Worm (Caenorhabditis elegans): ENCODE data around the gene unc-69.
A peak's percentile ranks its signal among the peaks of the same experiment; 100 is the strongest.

Gene unc-69

DNA sequence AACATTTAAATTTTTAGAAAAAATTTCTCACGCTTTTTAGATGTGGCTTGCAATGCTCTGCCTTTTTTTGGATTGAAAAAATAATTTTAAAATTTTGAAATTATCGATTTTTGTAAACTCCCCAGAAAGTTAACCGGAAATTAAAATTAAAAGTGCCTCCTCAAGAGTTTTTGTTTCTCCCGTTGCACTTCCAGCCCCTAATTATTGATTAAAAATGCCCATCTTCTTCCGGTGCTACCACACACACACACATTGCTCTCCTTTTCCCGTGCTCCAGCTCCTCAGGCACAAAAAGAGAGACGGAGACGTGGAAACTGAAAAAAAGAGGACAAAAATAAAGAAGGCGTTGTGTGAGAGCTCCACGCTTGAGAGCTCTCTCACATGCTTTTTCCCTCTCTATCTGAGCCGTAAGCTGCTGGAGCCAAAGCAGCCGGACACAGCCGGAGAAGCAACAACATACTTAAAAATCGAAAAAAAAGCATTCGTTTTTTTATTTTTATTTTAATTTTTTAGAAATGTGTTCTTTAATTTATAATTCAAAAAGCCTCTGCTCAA is 48.7 kb downstream of the unc-69 start (continued):
- no peak for TF ChIP-seq fkh-10 (GFP tag; optimal IDR thresholded peaks at IDR 0.05)
- no peak for TF ChIP-seq egl-27 (tag; optimal IDR thresholded peaks at IDR 0.05)
- TF ChIP-seq xbp-1 (tag; optimal IDR thresholded peaks at IDR 0.05): no peak
- peak; percentile 27 for TF ChIP-seq egl-13 (tag; optimal IDR thresholded peaks at IDR 0.05)
- TF ChIP-seq F16B12.6 (tag; optimal IDR thresholded peaks at IDR 0.05): no peak
- TF ChIP-seq lsy-2 (tag; optimal IDR thresholded peaks at IDR 0.05): peak in 1 of 2 experiments; percentile 26
- TF ChIP-seq elt-2 (tag; optimal IDR thresholded peaks at IDR 0.05): no peak
- no peak for TF ChIP-seq pag-3 (tag; optimal IDR thresholded peaks at IDR 0.05; ENCODE audit: borderline replicate concordance, insufficient read depth)
- TF ChIP-seq elt-3 (tag; optimal IDR thresholded peaks at IDR 0.05): no peak
- TF ChIP-seq nhr-20 (tag; optimal IDR thresholded peaks at IDR 0.05): no peak
- TF ChIP-seq C04F5.9 (tag; optimal IDR thresholded peaks at IDR 0.05): no peak
- no peak for TF ChIP-seq lin-13 (GFP tag; optimal IDR thresholded peaks at IDR 0.05)
- TF ChIP-seq irx-1 (tag; optimal IDR thresholded peaks at IDR 0.05): no peak
- TF ChIP-seq vab-15 (tag; optimal IDR thresholded peaks at IDR 0.05): no peak
- TF ChIP-seq nhr-19 (GFP tag; conservative IDR thresholded peaks at IDR 0.05): no peak
- TF ChIP-seq sox-4 (tag; optimal IDR thresholded peaks at IDR 0.05): no peak
- TF ChIP-seq nhr-237 (tag; optimal IDR thresholded peaks at IDR 0.05): no peak
- no peak for TF ChIP-seq fkh-4 (tag; optimal IDR thresholded peaks at IDR 0.05; ENCODE audit: borderline replicate concordance)
- TF ChIP-seq unc-86 (tag; optimal IDR thresholded peaks at IDR 0.05): peak; percentile 6
- TF ChIP-seq ztf-4 (tag; optimal IDR thresholded peaks at IDR 0.05): no peak
- no peak for TF ChIP-seq snpc-4 (tag; optimal IDR thresholded peaks at IDR 0.05)
- TF ChIP-seq nhr-28 (tag; optimal IDR thresholded peaks at IDR 0.05): no peak
- TF ChIP-seq mep-1 (tag; optimal IDR thresholded peaks at IDR 0.05): peak; percentile 11
- no peak for TF ChIP-seq hlh-4 (tag; optimal IDR thresholded peaks at IDR 0.05)
- TF ChIP-seq lin-39 (tag; optimal IDR thresholded peaks at IDR 0.05): no peak
- no peak for TF ChIP-seq grh-1 (GFP tag; IDR thresholded peaks at IDR 0.05)
- no peak for TF ChIP-seq aly-2 (tag; optimal IDR thresholded peaks at IDR 0.05)
- no peak for TF ChIP-seq snu-23 (GFP tag; optimal IDR thresholded peaks at IDR 0.05)
- no peak for TF ChIP-seq dsc-1 (tag; optimal IDR thresholded peaks at IDR 0.05)
- no peak for TF ChIP-seq blmp-1 (tag; optimal IDR thresholded peaks at IDR 0.05)
- TF ChIP-seq unc-98 (GFP tag; IDR thresholded peaks at IDR 0.05): no peak
- no peak for TF ChIP-seq sptf-1 (tag; optimal IDR thresholded peaks at IDR 0.05)
- no peak for TF ChIP-seq aha-1 (tag; optimal IDR thresholded peaks at IDR 0.05)
- TF ChIP-seq C34B4.2 (tag; optimal IDR thresholded peaks at IDR 0.05): no peak
- TF ChIP-seq pqm-1 (tag; optimal IDR thresholded peaks at IDR 0.05): no peak
- peak; percentile 58 for TF ChIP-seq lin-14 (GFP tag; optimal IDR thresholded peaks at IDR 0.05)
- TF ChIP-seq nhr-47 (tag; optimal IDR thresholded peaks at IDR 0.05): peak; percentile 30
- no peak for TF ChIP-seq nhr-76 (tag; optimal IDR thresholded peaks at IDR 0.05)
- TF ChIP-seq nhr-11 (tag; optimal IDR thresholded peaks at IDR 0.05): no peak
- no peak for TF ChIP-seq zag-1 (tag; optimal IDR thresholded peaks at IDR 0.05)
- TF ChIP-seq skn-1 (tag; optimal IDR thresholded peaks at IDR 0.05): no peak
- peak; percentile 69 for TF ChIP-seq fkh-8 (tag; optimal IDR thresholded peaks at IDR 0.05)
- no peak for TF ChIP-seq pax-3 (tag; optimal IDR thresholded peaks at IDR 0.05)
- no peak for TF ChIP-seq unc-30 (tag; optimal IDR thresholded peaks at IDR 0.05)
- TF ChIP-seq ces-1 (GFP tag; optimal IDR thresholded peaks at IDR 0.05): no peak
- peak in 1 of 3 experiments; percentile 40 for TF ChIP-seq ceh-82 (tag; optimal IDR thresholded peaks at IDR 0.05)
- TF ChIP-seq isw-1 (GFP tag; IDR thresholded peaks at IDR 0.05): no peak
- no peak for TF ChIP-seq ztf-11 (tag; optimal IDR thresholded peaks at IDR 0.05)
